Worm (Caenorhabditis elegans) whole organism, L2 larva: ENCODE data around the gene cyp-35A4.

Source experiments
- fos-1 ChIP-seq: fragments of 150-350 bp; optimal IDR thresholded peaks from 2 replicates; lab custom pipeline; 2014; ENCODE audit warnings: missing biosample characterization, missing genetic modification characterization
- nhr-237 ChIP-seq: fragments of 150-350 bp; optimal IDR thresholded peaks from 2 replicates; lab custom pipeline; 2014; ENCODE audit warnings: missing biosample characterization, missing genetic modification characterization
- skn-1 ChIP-seq: sonication (generic microtip); optimal IDR thresholded peaks from 2 replicates; lab custom pipeline; 2017; ENCODE audit warnings: missing biosample characterization, missing genetic modification characterization
- snpc-4 ChIP-seq: fragments of 150-350 bp; optimal IDR thresholded peaks from 2 replicates; lab custom pipeline; 2014; ENCODE audit warnings: missing biosample characterization, missing genetic modification characterization
- unc-39 ChIP-seq: fragments of 150-350 bp; optimal IDR thresholded peaks from 2 replicates; lab custom pipeline; 2014; ENCODE audit warnings: missing biosample characterization, missing genetic modification characterization
- unc-62 ChIP-seq: fragments of 150-350 bp; optimal IDR thresholded peaks from 2 replicates; lab custom pipeline; 2014; ENCODE audit warnings: missing biosample characterization, missing genetic modification reagents, missing genetic modification characterization
- zag-1 ChIP-seq: fragments of 150-350 bp; optimal IDR thresholded peaks from 2 replicates; lab custom pipeline; 2014; ENCODE audit warnings: missing biosample characterization, missing genetic modification characterization
- ztf-11 ChIP-seq: sonication (generic microtip); optimal IDR thresholded peaks from 2 replicates; lab custom pipeline; 2017; ENCODE audit warnings: missing biosample characterization, missing genetic modification characterization
- ztf-4 ChIP-seq: fragments of 150-350 bp; optimal IDR thresholded peaks from 2 replicates; lab custom pipeline; 2014; ENCODE audit warnings: missing biosample characterization, missing genetic modification characterization

ce11 chrV:4038557-4038956 lies 7.1 kb downstream of the cyp-35A4 start:
- no peak for TF ChIP-seq fos-1 (tag; lab: Kevin White, UChicago)
- no peak for TF ChIP-seq ztf-4
- TF ChIP-seq unc-62 (GFP tag; lab: Kevin White, UChicago): no peak
- no peak for TF ChIP-seq skn-1 (tag; lab: Kevin White, UChicago)
- no peak for TF ChIP-seq ztf-11
- no peak for TF ChIP-seq unc-39
- TF ChIP-seq zag-1 (tag; lab: Kevin White, UChicago): no peak
- TF ChIP-seq snpc-4 (tag; lab: Kevin White, UChicago): no peak
- TF ChIP-seq nhr-237 (tag; lab: Kevin White, UChicago): no peak
